Fruit fly (Drosophila melanogaster): Measurements from ENCODE around the gene ValRS-m.

Gene ValRS-m

dm6 chr3L:8954648-8955033 lies 9.9 kb downstream of the ValRS-m start, which contains the start of gene GNBP3:
Gene GNBP3 (plus strand): TSS chr3L:8955021.
- peak; percentile 43 for TF ChIP-seq CG14711 (tag; optimal IDR thresholded peaks at IDR 0.05)
- no peak for TF ChIP-seq tj (GFP tag; optimal IDR thresholded peaks at IDR 0.05)
- TF ChIP-seq kay (GFP tag; ENCODE audit: borderline replicate concordance): peak; percentile 90
- TF ChIP-seq Clk (GFP tag; optimal IDR thresholded peaks at IDR 0.05): peak; percentile 20
- peak; percentile 62 for TF ChIP-seq CG7101 (tag; optimal IDR thresholded peaks at IDR 0.05)
- peak; percentile 71 for TF ChIP-seq CG12768 (GFP tag; optimal IDR thresholded peaks at IDR 0.05)
- TF ChIP-seq cic (GFP tag; optimal IDR thresholded peaks at IDR 0.05): peak; percentile 10
- TF ChIP-seq Crg-1 (GFP tag; optimal IDR thresholded peaks at IDR 0.05): no peak
- no peak for TF ChIP-seq CG5204 (GFP tag; optimal IDR thresholded peaks at IDR 0.05)
- peak; percentile 44 for TF ChIP-seq CG7045 (GFP tag; optimal IDR thresholded peaks at IDR 0.05)
- TF ChIP-seq CG33017 (tag; optimal IDR thresholded peaks at IDR 0.05): peak; percentile 76

- TF ChIP-seq cic (GFP tag; optimal IDR thresholded peaks at IDR 0.05): peak; percentile 62
- no peak for TF ChIP-seq CG11617 (GFP tag; optimal IDR thresholded peaks at IDR 0.05)
- TF ChIP-seq bab1 (GFP tag; optimal IDR thresholded peaks at IDR 0.05): peak; percentile 19
- no peak for TF ChIP-seq Crg-1 (GFP tag; optimal IDR thresholded peaks at IDR 0.05)
These were observed 10.5 kb downstream of the ValRS-m start, which contains the start of the genes CG43783 and orb2 for dm6 chr3L:8953962-8954647. Gene CG43783 (minus strand): TSS chr3L:8954272. Gene orb2 (minus strand): TSS chr3L:8954463.

dm6 chr3L:8953199-8953956 lies 11.2 kb downstream of the ValRS-m start:
- TF ChIP-seq CG33017 (tag; optimal IDR thresholded peaks at IDR 0.05) (peak; percentile 65), CG14711 (tag; optimal IDR thresholded peaks at IDR 0.05) (peak; percentile 43), tj (GFP tag; optimal IDR thresholded peaks at IDR 0.05) (peak; percentile 43), Mnt (GFP tag; optimal IDR thresholded peaks at IDR 0.05) (no peak), Clk (GFP tag; optimal IDR thresholded peaks at IDR 0.05) (peak; percentile 21), CG1620 (GFP tag; optimal IDR thresholded peaks at IDR 0.05) (peak; percentile 17), CG11617 (GFP tag; optimal IDR thresholded peaks at IDR 0.05) (peak; percentile 68), bab1 (GFP tag; optimal IDR thresholded peaks at IDR 0.05) (no peak), Crg-1 (GFP tag; optimal IDR thresholded peaks at IDR 0.05) (no peak), ovo (GFP tag; optimal IDR thresholded peaks at IDR 0.05) (no peak), CG7045 (GFP tag; optimal IDR thresholded peaks at IDR 0.05) (peak; percentile 72), pad (GFP tag; optimal IDR thresholded peaks at IDR 0.05) (peak; percentile 48), Hr96 (GFP tag; optimal IDR thresholded peaks at IDR 0.05) (peak; percentile 58), CG12768 (GFP tag; optimal IDR thresholded peaks at IDR 0.05) (peak; percentile 69), cnc (optimal IDR thresholded peaks at IDR 0.05) (no peak), CG7101 (tag; optimal IDR thresholded peaks at IDR 0.05) (peak; percentile 65), toe (GFP tag; optimal IDR thresholded peaks at IDR 0.05) (peak; percentile 9), cic (GFP tag; optimal IDR thresholded peaks at IDR 0.05) (peak; percentile 25), CG5204 (GFP tag; optimal IDR thresholded peaks at IDR 0.05) (peak; percentile 74), kay (GFP tag; ENCODE audit: borderline replicate concordance) (no peak)

dm6 chr3L:8952549-8953198 lies 11.9 kb downstream of the ValRS-m start:
- TF ChIP-seq pad (GFP tag; optimal IDR thresholded peaks at IDR 0.05) (no peak), kay (GFP tag; ENCODE audit: borderline replicate concordance) (no peak), Crg-1 (GFP tag; optimal IDR thresholded peaks at IDR 0.05) (no peak), CG5204 (GFP tag; optimal IDR thresholded peaks at IDR 0.05) (no peak), cic (GFP tag; optimal IDR thresholded peaks at IDR 0.05) (no peak), Mnt (GFP tag; optimal IDR thresholded peaks at IDR 0.05) (no peak), toe (GFP tag; optimal IDR thresholded peaks at IDR 0.05) (no peak), Clk (GFP tag; optimal IDR thresholded peaks at IDR 0.05) (no peak), CG12768 (GFP tag; optimal IDR thresholded peaks at IDR 0.05) (no peak), CG14711 (tag; optimal IDR thresholded peaks at IDR 0.05) (no peak), CG7101 (tag; optimal IDR thresholded peaks at IDR 0.05) (no peak), Hr96 (GFP tag; optimal IDR thresholded peaks at IDR 0.05) (no peak)

- TF ChIP-seq cnc (optimal IDR thresholded peaks at IDR 0.05) (no peak), Crg-1 (GFP tag; optimal IDR thresholded peaks at IDR 0.05) (no peak), CG1620 (GFP tag; optimal IDR thresholded peaks at IDR 0.05) (no peak), CG33017 (tag; optimal IDR thresholded peaks at IDR 0.05) (no peak), Clk (GFP tag; optimal IDR thresholded peaks at IDR 0.05) (no peak), cic (GFP tag; optimal IDR thresholded peaks at IDR 0.05) (no peak), CG14711 (tag; optimal IDR thresholded peaks at IDR 0.05) (no peak), ovo (GFP tag; optimal IDR thresholded peaks at IDR 0.05) (no peak)
These were observed 13.1 kb downstream of the ValRS-m start for dm6 chr3L:8951507-8951906.

- TF ChIP-seq Crg-1 (GFP tag; optimal IDR thresholded peaks at IDR 0.05) (no peak), CG7101 (tag; optimal IDR thresholded peaks at IDR 0.05) (no peak), Hr96 (GFP tag; optimal IDR thresholded peaks at IDR 0.05) (no peak), bab1 (GFP tag; optimal IDR thresholded peaks at IDR 0.05) (no peak), CG5204 (GFP tag; optimal IDR thresholded peaks at IDR 0.05) (no peak), cic (GFP tag; optimal IDR thresholded peaks at IDR 0.05) (no peak), CG11617 (GFP tag; optimal IDR thresholded peaks at IDR 0.05) (no peak), CG12768 (GFP tag; optimal IDR thresholded peaks at IDR 0.05) (no peak)
These were observed 13.6 kb downstream of the ValRS-m start for dm6 chr3L:8950955-8951354.
